Worm (Caenorhabditis elegans) whole organism, L4 larva: ENCODE measurements around the gene nhr-132.

Source experiments
- aha-1 ChIP-seq: fragments of 150-350 bp; peaks from one replicate; lab custom pipeline; 2014; ENCODE audit warnings: missing biosample characterization, missing genetic modification characterization
- ceh-62 ChIP-seq: sonication (generic microtip); optimal IDR thresholded peaks from 2 replicates; lab custom pipeline; 2017; ENCODE audit warnings: missing biosample characterization, missing genetic modification characterization
- dmd-9 ChIP-seq: fragments of 200-800 bp; sonication (Bioruptor generic); IDR thresholded peaks from 2 replicates; pipeline ENCODE4 v1.3.6; 2022; ENCODE audit warnings: missing genetic modification reagents, missing genetic modification characterization, missing compliant biosample characterization
- dpl-1 ChIP-seq: fragments of 150-350 bp; optimal IDR thresholded peaks from 2 replicates; lab custom pipeline; 2014; ENCODE audit warnings: missing biosample characterization, missing genetic modification reagents, missing genetic modification characterization
- fos-1 ChIP-seq: fragments of 150-350 bp; optimal IDR thresholded peaks from 2 replicates; lab custom pipeline; 2014; ENCODE audit warnings: missing biosample characterization, missing genetic modification characterization
- lin-13 ChIP-seq: fragments of 150-350 bp; optimal IDR thresholded peaks from 2 replicates; lab custom pipeline; 2014; ENCODE audit warnings: missing biosample characterization, missing genetic modification reagents, missing genetic modification characterization
- mdl-1 ChIP-seq, 2 experiments: fragments of 150-350 bp in 1 of 2; sonication (generic microtip) in 1 of 2; optimal IDR thresholded peaks; 2 replicates each; lab custom pipeline; 2014 to 2017; ENCODE audit warnings: missing biosample characterization in 2 of 2, missing genetic modification characterization in 2 of 2
- nhr-6 ChIP-seq: fragments of 150-350 bp; optimal IDR thresholded peaks from 2 replicates; lab custom pipeline; 2014; ENCODE audit warnings: missing biosample characterization, missing genetic modification characterization
- skn-1 ChIP-seq: fragments of 150-350 bp; optimal IDR thresholded peaks from 2 replicates; lab custom pipeline; 2014; ENCODE audit warnings: missing biosample characterization, missing genetic modification characterization
- unc-130 ChIP-seq: sonication (generic microtip); optimal IDR thresholded peaks from 2 replicates; lab custom pipeline; 2016; ENCODE audit warnings: missing genetic modification reagents, missing genetic modification characterization, missing compliant biosample characterization

ce11 chrV:568105-568504 is 33.9 kb downstream of the nhr-132 start, which contains the start of gene sri-72:
- TF ChIP-seq dmd-9 (GFP tag; lab: Robert Waterston, UW): no peak
- no peak for TF ChIP-seq nhr-6 (tag; lab: Kevin White, UChicago)
- no peak for TF ChIP-seq dpl-1 (GFP tag; lab: Kevin White, UChicago)
- TF ChIP-seq aha-1 (tag; lab: Kevin White, UChicago): no peak
- no peak for TF ChIP-seq mdl-1 (tag; optimal IDR thresholded peaks at IDR 0.05; lab: Kevin White, UChicago)
- no peak for TF ChIP-seq ceh-62 (tag; lab: Kevin White, UChicago)
- TF ChIP-seq fos-1 (tag; lab: Kevin White, UChicago): no peak
- no peak for TF ChIP-seq lin-13
- TF ChIP-seq unc-130 (GFP tag; lab: Kevin White, UChicago): no peak
- no peak for TF ChIP-seq skn-1
